Worm (Caenorhabditis elegans) whole organism, late embryonic: Measurements from ENCODE around the gene srbc-1.

Source experiments
- ama-1 ChIP-seq: fragments of 150-350 bp; optimal IDR thresholded peaks from 2 replicates; lab custom pipeline; 2014
- ceh-48 ChIP-seq: sonication (generic microtip); optimal IDR thresholded peaks from 2 replicates; lab custom pipeline; 2016; ENCODE audit warnings: missing genetic modification characterization, inconsistent platforms, missing compliant biosample characterization
- dmd-4 ChIP-seq: sonication (generic microtip); optimal IDR thresholded peaks from 2 replicates; lab custom pipeline; 2016; ENCODE audit warnings: borderline replicate concordance, missing genetic modification characterization, missing compliant biosample characterization
- eyg-1 ChIP-seq: sonication (generic microtip); optimal IDR thresholded peaks from 2 replicates; lab custom pipeline; 2016; ENCODE audit warnings: missing genotype, missing genetic modification characterization, missing compliant biosample characterization
- nfya-1 ChIP-seq: sonication (generic microtip); optimal IDR thresholded peaks from 2 replicates; lab custom pipeline; 2017; ENCODE audit warnings: missing genetic modification characterization, mild to moderate bottlenecking, missing compliant biosample characterization, antibody characterized with exemption, moderate library complexity
- nhr-11 ChIP-seq: fragments of 150-350 bp; optimal IDR thresholded peaks from 2 replicates; lab custom pipeline; 2014; ENCODE audit warnings: missing biosample characterization, missing genetic modification characterization
- odd-2 ChIP-seq: sonication (generic microtip); optimal IDR thresholded peaks from 2 replicates; lab custom pipeline; 2017; ENCODE audit warnings: antibody characterized with exemption, mild to moderate bottlenecking, missing genetic modification characterization, missing compliant biosample characterization
- tbx-7 ChIP-seq: sonication (generic microtip); optimal IDR thresholded peaks from 2 replicates; lab custom pipeline; 2016; ENCODE audit warnings: missing genotype, missing genetic modification characterization, missing compliant biosample characterization
- zip-5 ChIP-seq: sonication (generic microtip); optimal IDR thresholded peaks from 2 replicates; lab custom pipeline; 2016; ENCODE audit warnings: missing genetic modification characterization, missing compliant biosample characterization

- TF ChIP-seq ama-1 (lab: Kevin White, UChicago) (no peak), ceh-48 (tag; lab: Kevin White, UChicago) (no peak), odd-2 (tag; lab: Kevin White, UChicago) (no peak), tbx-7 (tag; lab: Kevin White, UChicago) (no peak), nhr-11 (no peak), nfya-1 (no peak), dmd-4 (tag; lab: Kevin White, UChicago) (no peak), zip-5 (tag; lab: Kevin White, UChicago) (no peak), eyg-1 (no peak)
Observed at ce11 chrV:3301898-3302297, at the start of gene srbc-1.
